Fruit fly (Drosophila melanogaster) Kc167 (cell line): Measurements from ENCODE around the gene CG31313.

Source experiments
- Myc ChIP-seq: fragments of >200 bp; optimal IDR thresholded peaks from 2 replicates; lab custom pipeline; 2017; ENCODE audit warnings: missing external identifiers
- Sin3A ChIP-seq: fragments of >200 bp; optimal IDR thresholded peaks from 2 replicates; lab custom pipeline; 2018; ENCODE audit warnings: missing external identifiers
- h ChIP-seq: fragments of >200 bp; optimal IDR thresholded peaks from 3 replicates; lab custom pipeline; 2018; ENCODE audit warnings: missing external identifiers
- insv ChIP-seq: fragments of >200 bp; optimal IDR thresholded peaks from 3 replicates; lab custom pipeline; 2018; ENCODE audit warnings: missing external identifiers
- psq ChIP-seq: fragments of >200 bp; optimal IDR thresholded peaks from 2 replicates; lab custom pipeline; 2017; ENCODE audit warnings: missing external identifiers
- ttk ChIP-seq: sonication (Bioruptor generic); optimal IDR thresholded peaks from 2 replicates; lab custom pipeline; 2017; ENCODE audit warnings: missing external identifiers

Gene CG31313

dm6 chr3R:14575718-14576187, 8.5 kb upstream of the CG31313 start, which contains the start of gene CG7987:
TSS of gene CG7987 (minus strand) at chr3R:14575887.
- TF ChIP-seq psq (peak; percentile 90), h (no peak)

DNA sequence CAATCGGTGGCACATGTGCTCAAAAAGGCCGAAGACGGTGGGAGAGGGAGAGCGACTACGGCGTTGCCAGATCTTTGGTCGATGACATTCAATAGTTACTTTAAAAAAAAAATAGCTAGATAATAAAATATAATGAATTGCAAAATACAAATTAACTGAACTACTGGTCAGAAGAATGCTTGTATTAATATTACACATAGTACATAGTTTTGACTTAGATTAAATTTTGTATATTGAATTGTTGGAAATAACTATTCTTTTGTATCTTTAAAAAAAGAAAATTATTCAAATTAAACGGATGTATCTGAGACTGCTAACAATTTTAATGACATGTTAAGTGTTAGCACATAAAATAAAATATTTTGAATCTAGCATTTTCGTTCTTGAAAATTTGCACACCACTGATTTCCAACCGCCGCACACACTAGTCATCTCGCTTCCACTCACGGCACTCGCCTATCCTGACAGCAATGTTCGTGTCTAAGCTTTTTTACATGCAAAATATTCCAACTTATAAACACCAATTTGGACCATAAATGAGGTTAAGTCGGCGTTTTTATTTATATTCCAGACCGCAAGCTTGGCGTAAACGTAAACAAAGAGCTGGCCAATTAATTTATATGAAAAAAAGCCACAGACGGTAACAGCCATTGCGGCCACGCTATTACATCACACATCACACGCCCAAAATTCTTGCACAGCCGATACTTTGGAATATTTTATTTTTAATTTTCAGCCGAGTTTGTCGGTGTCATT, 7.9 kb upstream of the CG31313 start:
- no peak for TF ChIP-seq Sin3A
- TF ChIP-seq psq = no peak
- TF ChIP-seq Myc (lab: Kevin White, UChicago) = no peak
- no peak for TF ChIP-seq ttk (lab: Kevin White, UChicago)
- TF ChIP-seq insv (lab: Kevin White, UChicago) = no peak
- no peak for TF ChIP-seq h

DNA sequence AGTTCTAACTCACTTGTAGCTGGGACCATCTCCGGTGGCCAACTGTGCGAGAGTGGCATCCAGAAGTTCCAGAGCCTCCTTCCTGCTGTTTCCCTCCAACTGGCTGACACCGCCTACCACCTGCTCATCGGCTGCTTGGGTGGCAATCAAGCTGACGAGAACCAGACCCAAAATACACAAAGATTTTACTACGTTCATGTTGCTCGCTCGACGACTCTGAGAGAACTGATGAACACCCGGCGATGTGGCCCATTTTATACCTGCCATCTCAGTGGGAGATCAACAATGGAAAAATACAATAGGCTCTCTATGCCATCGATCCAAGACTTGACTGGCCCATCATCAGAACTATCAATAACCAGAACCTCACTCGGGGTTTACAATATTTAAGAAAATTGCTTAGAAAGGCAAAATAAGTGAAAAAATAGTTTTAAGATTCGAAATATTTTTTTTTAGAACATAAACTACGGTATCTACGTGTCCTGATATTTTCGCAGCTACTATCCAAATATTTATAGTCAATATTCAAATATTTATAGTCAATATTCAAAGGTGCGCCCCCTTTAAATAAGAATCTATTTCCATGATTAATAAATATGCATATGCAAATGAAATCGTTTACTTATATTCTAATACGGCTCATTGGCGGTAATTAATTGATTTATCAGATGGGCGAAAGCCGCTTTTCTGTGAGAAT, 2.3 kb upstream of the CG31313 start, which contains the start of gene Cys:
Gene Cys, minus strand, starts transcription at position 234 of the 697 bp plus-strand sequence.
- no peak for TF ChIP-seq h
- TF ChIP-seq insv (lab: Kevin White, UChicago) = no peak
- TF ChIP-seq psq = no peak
- TF ChIP-seq Myc (lab: Kevin White, UChicago) = no peak
- no peak for TF ChIP-seq ttk (lab: Kevin White, UChicago)
- no peak for TF ChIP-seq Sin3A

dm6 chr3R:14568501-14569137, 1.4 kb upstream of the CG31313 start, which contains the start of gene CG8066:
TSS of gene CG8066 (minus strand) at chr3R:14568847.
- TF ChIP-seq psq = no peak
- no peak for TF ChIP-seq Sin3A
- no peak for TF ChIP-seq h
- no peak for TF ChIP-seq insv (lab: Kevin White, UChicago)
- no peak for TF ChIP-seq Myc (lab: Kevin White, UChicago)
- no peak for TF ChIP-seq ttk (lab: Kevin White, UChicago)

- TF ChIP-seq insv (lab: Kevin White, UChicago) = no peak
- TF ChIP-seq psq = no peak
- TF ChIP-seq Myc (lab: Kevin White, UChicago) = no peak
- no peak for TF ChIP-seq Sin3A
- TF ChIP-seq h = no peak
- no peak for TF ChIP-seq ttk (lab: Kevin White, UChicago)
Measured at dm6 chr3R:14567796-14568195, 567 bp upstream of the CG31313 start.

- TF ChIP-seq psq (no peak), h (no peak), Myc (lab: Kevin White, UChicago) (no peak), insv (lab: Kevin White, UChicago) (no peak), ttk (lab: Kevin White, UChicago) (no peak), Sin3A (no peak)
Measured at dm6 chr3R:14565065-14565977, 1.9 kb downstream of the CG31313 start, which contains the start of gene CG14852. TSS of gene CG14852 (plus strand) at chr3R:14565927.

DNA sequence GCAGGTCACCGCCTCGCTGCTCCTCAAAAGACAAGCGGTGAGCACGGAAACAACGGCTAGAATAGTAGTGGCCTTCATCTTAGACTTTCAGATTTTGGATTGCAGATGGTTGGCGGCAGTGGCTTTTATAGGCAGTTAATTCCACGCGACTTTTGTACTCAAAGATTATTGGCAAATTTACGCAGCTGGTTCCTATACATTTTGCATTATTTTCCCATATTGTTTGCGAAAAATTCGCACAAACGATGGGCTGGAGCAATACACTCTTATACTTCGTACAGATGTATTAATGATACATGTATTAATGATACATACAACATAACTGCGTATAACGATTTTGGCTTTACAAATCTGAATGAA, 2.5 kb downstream of the CG31313 start, which contains the start of gene CG8087:
Gene CG8087, minus strand, starts transcription at position 101 of the 360 bp plus-strand sequence.
- TF ChIP-seq ttk (lab: Kevin White, UChicago) = no peak

dm6 chr3R:14562040-14562439, 5.2 kb downstream of the CG31313 start, which contains the start of gene CG14851:
TSS of gene CG14851 (plus strand) at chr3R:14562340.
- TF ChIP-seq psq (no peak), ttk (lab: Kevin White, UChicago) (no peak), Sin3A (no peak), insv (lab: Kevin White, UChicago) (no peak), h (no peak), Myc (lab: Kevin White, UChicago) (no peak)

- TF ChIP-seq Sin3A = no peak
- TF ChIP-seq ttk (lab: Kevin White, UChicago) = no peak
- no peak for TF ChIP-seq psq
- no peak for TF ChIP-seq h
- TF ChIP-seq Myc (lab: Kevin White, UChicago) = no peak
- TF ChIP-seq insv (lab: Kevin White, UChicago) = no peak
Measured at dm6 chr3R:14560635-14561034, 6.6 kb downstream of the CG31313 start, which contains the start of gene Jig. TSS of gene Jig (plus strand) at chr3R:14560935.

DNA sequence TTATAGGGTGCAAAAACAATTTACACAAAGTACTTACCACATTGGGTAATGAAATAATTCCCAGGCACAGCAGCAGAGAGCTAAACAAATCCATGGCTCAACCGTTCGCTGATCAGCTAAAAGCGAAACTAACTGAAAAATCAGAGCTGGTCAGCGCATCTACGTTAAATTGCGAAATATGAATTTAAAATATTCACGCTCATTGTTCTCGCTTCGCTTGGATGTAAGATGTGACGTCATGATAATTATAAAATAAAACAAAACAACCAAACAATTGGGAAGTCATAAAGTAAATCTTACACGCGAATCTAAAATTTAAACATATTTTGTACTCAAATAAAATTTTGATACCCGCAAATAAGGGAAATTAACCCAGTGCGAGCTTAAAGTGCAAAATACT, 7.3 kb downstream of the CG31313 start, which contains the start of gene CG14854:
Gene CG14854, minus strand, starts transcription at position 101 of the 400 bp plus-strand sequence.
- TF ChIP-seq Myc (lab: Kevin White, UChicago) = no peak
- no peak for TF ChIP-seq ttk (lab: Kevin White, UChicago)
- TF ChIP-seq h = no peak
- no peak for TF ChIP-seq insv (lab: Kevin White, UChicago)
- TF ChIP-seq Sin3A = no peak
- TF ChIP-seq psq = no peak

- no peak for TF ChIP-seq psq
- TF ChIP-seq Sin3A = no peak
- TF ChIP-seq insv (lab: Kevin White, UChicago) = no peak
- TF ChIP-seq Myc (lab: Kevin White, UChicago) = no peak
- no peak for TF ChIP-seq h
- no peak for TF ChIP-seq ttk (lab: Kevin White, UChicago)
Measured at dm6 chr3R:14558383-14558883, 8.8 kb downstream of the CG31313 start.
